Fruit fly (Drosophila melanogaster) whole organism, embryonic: ENCODE measurements around the gene Hayan.

Source experiments
- Bdp1 ChIP-seq: fragments of 200-800 bp; sonication (Bioruptor generic); optimal IDR thresholded peaks from 3 replicates; lab custom pipeline; 2016; ENCODE audit warnings: missing biosample characterization, missing genetic modification characterization
- CG1024 ChIP-seq: fragments of 200-800 bp; sonication (Bioruptor generic); IDR thresholded peaks from 2 replicates; pipeline ENCODE4 v1.3.6; 2022; ENCODE audit warnings: missing biosample characterization, missing genetic modification characterization
- CG11247 ChIP-seq: fragments of 200-800 bp; sonication (Bioruptor generic); IDR thresholded peaks from 2 replicates; pipeline ENCODE4 v1.3.6; 2022; ENCODE audit warnings: missing biosample characterization, missing genetic modification characterization
- CG12391 ChIP-seq: fragments of 200-800 bp; sonication (Bioruptor generic); optimal IDR thresholded peaks from 3 replicates; lab custom pipeline; 2018; ENCODE audit warnings: missing biosample characterization, mild to moderate bottlenecking, missing genetic modification characterization, moderate library complexity
- CG13287 ChIP-seq: fragments of 200-800 bp; sonication (Bioruptor generic); IDR thresholded peaks from 2 replicates; pipeline ENCODE4 v1.3.6; 2022; ENCODE audit warnings: missing biosample characterization, missing genetic modification characterization; ENCODE audit not compliant: partially characterized antibody
- CG13894 ChIP-seq: fragments of 200-800 bp; sonication (Bioruptor generic); optimal IDR thresholded peaks from 3 replicates; lab custom pipeline; 2018; ENCODE audit warnings: missing biosample characterization, mild to moderate bottlenecking, missing genetic modification characterization, moderate library complexity
- CG14014 ChIP-seq: fragments of 200-800 bp; sonication (Bioruptor generic); IDR thresholded peaks from 2 replicates; pipeline ENCODE4 v1.3.6; 2022; ENCODE audit warnings: missing biosample characterization, missing genetic modification characterization
- CG15696 ChIP-seq: fragments of 200-800 bp; sonication (Bioruptor generic); optimal IDR thresholded peaks from 2 replicates; lab custom pipeline; 2019; ENCODE audit warnings: missing biosample characterization, mild to moderate bottlenecking, missing genetic modification characterization, moderate library complexity
- CG16813 ChIP-seq: fragments of 200-800 bp; sonication (Bioruptor generic); IDR thresholded peaks from 3 replicates; pipeline ENCODE4 v1.3.6; 2022; ENCODE audit warnings: missing biosample characterization, missing genetic modification characterization; ENCODE audit not compliant: partially characterized antibody
- CG17328 ChIP-seq: fragments of 200-800 bp; sonication (Bioruptor generic); IDR thresholded peaks from 2 replicates; pipeline ENCODE4 v1.3.6; 2022; ENCODE audit warnings: missing biosample characterization, missing genetic modification characterization
- CG17361 ChIP-seq: fragments of 200-800 bp; sonication (Bioruptor generic); IDR thresholded peaks from 3 replicates; pipeline ENCODE4 v1.3.6; 2022; ENCODE audit warnings: missing biosample characterization, missing genetic modification characterization
- CG1832 ChIP-seq: fragments of 200-800 bp; sonication (Bioruptor generic); optimal IDR thresholded peaks from 2 replicates; lab custom pipeline; 2017; ENCODE audit warnings: missing biosample characterization, mild to moderate bottlenecking, missing genetic modification characterization, inconsistent platforms
- CG18599 ChIP-seq: fragments of 200-800 bp; sonication (Bioruptor generic); optimal IDR thresholded peaks from 3 replicates; lab custom pipeline; 2017; ENCODE audit warnings: missing biosample characterization, missing genetic modification characterization, mild to moderate bottlenecking, moderate library complexity, missing genetic modification reagents
- CG2120 ChIP-seq: fragments of 200-800 bp; sonication (Bioruptor generic); optimal IDR thresholded peaks from 3 replicates; lab custom pipeline; 2016; ENCODE audit warnings: missing biosample characterization, missing genetic modification characterization
- CG2129 ChIP-seq: fragments of 200-800 bp; sonication (Bioruptor generic); IDR thresholded peaks from 2 replicates; pipeline ENCODE4 v1.3.6; 2022; ENCODE audit warnings: missing biosample characterization, missing genetic modification characterization; ENCODE audit not compliant: partially characterized antibody
- CG3065 ChIP-seq: fragments of 200-800 bp; sonication (Bioruptor generic); optimal IDR thresholded peaks from 2 replicates; lab custom pipeline; 2016; ENCODE audit warnings: missing biosample characterization, missing genetic modification characterization
- CG31388 ChIP-seq: fragments of 200-800 bp; sonication (Bioruptor generic); optimal IDR thresholded peaks from 2 replicates; lab custom pipeline; 2016; ENCODE audit warnings: missing biosample characterization, missing genetic modification characterization
- CG32532 ChIP-seq: fragments of 200-800 bp; sonication (Bioruptor generic); IDR thresholded peaks from 2 replicates; pipeline ENCODE4 v1.3.6; 2022; ENCODE audit warnings: missing biosample characterization, missing genetic modification characterization
- CG34224 ChIP-seq: fragments of 200-800 bp; sonication (Bioruptor generic); IDR thresholded peaks from 3 replicates; pipeline ENCODE4 v1.3.6; 2022; ENCODE audit warnings: missing biosample characterization, missing genetic modification characterization; ENCODE audit not compliant: partially characterized antibody
- CG3847 ChIP-seq: fragments of 200-800 bp; sonication (Bioruptor generic); IDR thresholded peaks from 2 replicates; pipeline ENCODE4 v1.3.6; 2022; ENCODE audit warnings: missing biosample characterization, missing genetic modification characterization
- CG4328 ChIP-seq: fragments of 200-800 bp; sonication (Bioruptor generic); optimal IDR thresholded peaks from 3 replicates; lab custom pipeline; 2017; ENCODE audit warnings: missing biosample characterization, missing genetic modification reagents, missing genetic modification characterization
- CG6689 ChIP-seq: fragments of 200-800 bp; sonication (Bioruptor generic); IDR thresholded peaks from 2 replicates; pipeline ENCODE4 v1.3.6; 2022; ENCODE audit warnings: missing biosample characterization, missing genetic modification characterization
- CG6813 ChIP-seq: fragments of 200-800 bp; sonication (Bioruptor generic); optimal IDR thresholded peaks from 2 replicates; lab custom pipeline; 2017; ENCODE audit warnings: missing biosample characterization, missing genetic modification characterization, mild to moderate bottlenecking, moderate library complexity, missing genetic modification reagents
- CG8281 ChIP-seq: fragments of 200-800 bp; sonication (Bioruptor generic); optimal IDR thresholded peaks from 2 replicates; lab custom pipeline; 2018; ENCODE audit warnings: missing biosample characterization, mild to moderate bottlenecking, missing genetic modification characterization, moderate library complexity
- Doc2 ChIP-seq: fragments of 200-800 bp; sonication (Bioruptor generic); IDR thresholded peaks from 2 replicates; pipeline ENCODE4 v1.3.6; 2022; ENCODE audit warnings: missing biosample characterization, missing genetic modification characterization
- E2f2 ChIP-seq: fragments of 200-800 bp; sonication (Bioruptor generic); IDR thresholded peaks from 2 replicates; pipeline ENCODE4 v1.3.6; 2022; ENCODE audit warnings: missing biosample characterization, missing genetic modification characterization
- Fer2 ChIP-seq: fragments of 200-800 bp; sonication (Bioruptor generic); optimal IDR thresholded peaks from 2 replicates; lab custom pipeline; 2018; ENCODE audit warnings: missing biosample characterization, mild to moderate bottlenecking, missing genetic modification characterization, moderate library complexity
- HLH3B ChIP-seq: fragments of 200-800 bp; sonication (Bioruptor generic); IDR thresholded peaks from 2 replicates; pipeline ENCODE4 v1.3.6; 2022; ENCODE audit warnings: missing biosample characterization, missing genetic modification characterization
- Hey ChIP-seq: fragments of 200-800 bp; sonication (Bioruptor generic); optimal IDR thresholded peaks from 3 replicates; lab custom pipeline; 2018; ENCODE audit warnings: missing biosample characterization, mild to moderate bottlenecking, missing genetic modification characterization
- HmgZ ChIP-seq: fragments of 200-800 bp; sonication (Bioruptor generic); optimal IDR thresholded peaks from 2 replicates; lab custom pipeline; 2018; ENCODE audit warnings: missing biosample characterization, mild to moderate bottlenecking, missing genetic modification characterization
- Hmr ChIP-seq: fragments of 200-800 bp; sonication (Bioruptor generic); optimal IDR thresholded peaks from 3 replicates; lab custom pipeline; 2017; ENCODE audit warnings: mild to moderate bottlenecking, missing biosample characterization, missing genetic modification reagents, missing genetic modification characterization
- Lhr ChIP-seq: fragments of 200-800 bp; sonication (Bioruptor generic); optimal IDR thresholded peaks from 3 replicates; lab custom pipeline; 2017; ENCODE audit warnings: mild to moderate bottlenecking, missing biosample characterization, missing genetic modification reagents, missing genetic modification characterization
- Ravus ChIP-seq: fragments of 200-800 bp; sonication (Bioruptor generic); IDR thresholded peaks from 2 replicates; pipeline ENCODE4 v1.3.6; 2022; ENCODE audit warnings: missing biosample characterization, missing genetic modification characterization
- az2 ChIP-seq: fragments of 200-800 bp; sonication (Bioruptor generic); optimal IDR thresholded peaks from 3 replicates; lab custom pipeline; 2016; ENCODE audit warnings: missing biosample characterization, missing genetic modification characterization
- crol ChIP-seq: fragments of 200-800 bp; sonication (Bioruptor generic); IDR thresholded peaks from 2 replicates; pipeline ENCODE4 v1.3.6; 2022; ENCODE audit warnings: missing biosample characterization, missing genetic modification characterization
- crp ChIP-seq, 2 experiments: fragments of 200-800 bp; sonication (Bioruptor generic); optimal IDR thresholded peaks; 2 replicates in 1 of 2; 3 replicates in 1 of 2; lab custom pipeline; 2017; ENCODE audit warnings: missing biosample characterization in 2 of 2, missing genetic modification characterization in 2 of 2, mild to moderate bottlenecking in 1 of 2, moderate library complexity in 1 of 2
- dm ChIP-seq: fragments of 200-800 bp; sonication (Bioruptor generic); optimal IDR thresholded peaks from 3 replicates; lab custom pipeline; 2016; ENCODE audit warnings: missing biosample characterization, missing genetic modification characterization
- hbn ChIP-seq: fragments of 200-800 bp; sonication (Bioruptor generic); IDR thresholded peaks from 2 replicates; pipeline ENCODE4 v1.3.6; 2022; ENCODE audit warnings: missing biosample characterization, missing genetic modification characterization; ENCODE audit not compliant: partially characterized antibody
- ken ChIP-seq: fragments of 200-800 bp; sonication (Bioruptor generic); IDR thresholded peaks from 3 replicates; pipeline ENCODE4 v1.3.6; 2022; ENCODE audit warnings: missing biosample characterization, missing genetic modification characterization
- nau ChIP-seq: fragments of 200-800 bp; sonication (Bioruptor generic); optimal IDR thresholded peaks from 3 replicates; lab custom pipeline; 2017; ENCODE audit warnings: missing biosample characterization, mild to moderate bottlenecking, missing genetic modification characterization, missing genetic modification reagents
- org-1 ChIP-seq: fragments of 200-800 bp; sonication (Bioruptor generic); optimal IDR thresholded peaks from 2 replicates; lab custom pipeline; 2017; ENCODE audit warnings: missing biosample characterization, missing genetic modification characterization
- p53 ChIP-seq: fragments of 200-800 bp; sonication (Bioruptor generic); optimal IDR thresholded peaks from 2 replicates; lab custom pipeline; 2016; ENCODE audit warnings: missing biosample characterization, missing genetic modification characterization
- pfk ChIP-seq: fragments of 200-800 bp; sonication (Bioruptor generic); optimal IDR thresholded peaks from 2 replicates; lab custom pipeline; 2018; ENCODE audit warnings: missing biosample characterization, mild to moderate bottlenecking, missing genetic modification characterization, moderate library complexity
- pzg ChIP-seq: fragments of 200-800 bp; sonication (Bioruptor generic); optimal IDR thresholded peaks from 3 replicates; lab custom pipeline; 2018; ENCODE audit warnings: missing biosample characterization, mild to moderate bottlenecking, missing genetic modification characterization, moderate library complexity
- trh ChIP-seq: fragments of 200-800 bp; sonication (Bioruptor generic); optimal IDR thresholded peaks from 2 replicates; lab custom pipeline; 2016; ENCODE audit warnings: missing biosample characterization, missing genetic modification characterization
- tx ChIP-seq: fragments of 200-800 bp; sonication (Bioruptor generic); optimal IDR thresholded peaks from 2 replicates; lab custom pipeline; 2016; ENCODE audit warnings: missing biosample characterization, missing genetic modification characterization
- unc-4 ChIP-seq: fragments of 200-800 bp; sonication (Bioruptor generic); IDR thresholded peaks from 2 replicates; pipeline ENCODE4 v1.3.6; 2022; ENCODE audit warnings: missing biosample characterization, missing genetic modification characterization; ENCODE audit not compliant: partially characterized antibody
- wek ChIP-seq: fragments of 200-800 bp; sonication (Bioruptor generic); optimal IDR thresholded peaks from 3 replicates; lab custom pipeline; 2018; ENCODE audit warnings: missing biosample characterization, mild to moderate bottlenecking, missing genetic modification characterization, moderate library complexity
- z ChIP-seq: fragments of 200-800 bp; sonication (Bioruptor generic); IDR thresholded peaks from 3 replicates; pipeline ENCODE4 v1.3.6; 2022; ENCODE audit warnings: missing biosample characterization, missing genetic modification characterization
- zen ChIP-seq: fragments of 200-800 bp; sonication (Bioruptor generic); optimal IDR thresholded peaks from 3 replicates; lab custom pipeline; 2018; ENCODE audit warnings: missing biosample characterization, mild to moderate bottlenecking, missing genetic modification characterization, moderate library complexity

Hayan gene

DNA sequence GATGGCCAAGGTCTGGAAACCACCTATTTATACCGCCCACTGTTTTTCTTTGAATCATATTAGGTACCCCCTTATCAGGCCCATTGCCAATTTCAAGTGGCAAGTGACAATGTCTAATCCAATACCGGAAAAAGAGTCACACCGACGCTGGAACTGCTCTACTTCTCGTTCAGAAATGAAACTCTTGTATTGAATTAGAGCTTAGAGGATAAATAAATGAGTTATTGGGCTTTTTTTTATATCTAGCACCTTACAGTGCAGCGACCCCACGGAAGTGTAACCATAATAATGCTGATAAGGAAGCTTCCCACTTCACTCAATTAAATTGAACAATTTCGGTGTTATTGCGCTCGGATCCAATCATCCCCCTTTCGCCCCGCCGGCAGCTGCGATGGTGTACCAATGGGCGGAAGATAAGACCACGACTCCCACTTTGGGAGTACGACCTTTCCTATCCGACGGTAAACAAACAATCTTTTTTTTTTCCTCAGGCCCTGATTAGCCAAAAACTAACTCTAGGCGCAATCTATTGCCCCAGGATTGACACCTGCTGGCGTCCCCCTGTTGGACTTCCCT lies 10.7 kb upstream of the Hayan start, which contains the start of gene CG15043 (continued):
- TF ChIP-seq CG13287 (GFP tag; lab: Robert Waterston, UW) (no peak), CG17328 (GFP tag; lab: Robert Waterston, UW) (no peak), CG4328 (GFP tag; lab: Kevin White, UChicago) (no peak), CG8281 (tag; lab: Kevin White, UChicago) (no peak), Hey (peak; percentile 76), az2 (GFP tag; lab: Kevin White, UChicago) (no peak), org-1 (GFP tag; lab: Kevin White, UChicago) (no peak), CG18599 (GFP tag; lab: Kevin White, UChicago) (peak; percentile 80), Ravus (GFP tag; lab: Robert Waterston, UW) (peak; percentile 6; the same call in 1 of the 2 replicates), Hmr (no peak), CG12391 (no peak), Doc2 (GFP tag; lab: Robert Waterston, UW) (no peak), nau (no peak), wek (no peak), E2f2 (GFP tag; lab: Robert Waterston, UW) (no peak), HLH3B (GFP tag; lab: Robert Waterston, UW) (0 out of 2 replicates have a peak, but pooled peaks have one; percentile 32), dm (GFP tag; lab: Kevin White, UChicago) (no peak), CG13894 (peak; percentile 2), unc-4 (GFP tag; lab: Robert Waterston, UW) (no peak), CG31388 (GFP tag; lab: Kevin White, UChicago) (no peak), CG3847 (GFP tag; lab: Robert Waterston, UW) (peak; percentile 52; the same call in 1 of the 2 replicates), pzg (no peak), z (no peak), CG34224 (no peak), CG14014 (GFP tag; lab: Robert Waterston, UW) (no peak), CG6689 (GFP tag; lab: Robert Waterston, UW) (peak; percentile 28; the same call in 1 of the 2 replicates), crol (GFP tag; lab: Robert Waterston, UW) (peak; percentile 41; the same call in 1 of the 2 replicates), pfk (GFP tag; lab: Kevin White, UChicago) (no peak), HmgZ (tag; lab: Kevin White, UChicago) (no peak), CG17361 (GFP tag; lab: Robert Waterston, UW) (no peak), Fer2 (tag; lab: Kevin White, UChicago) (no peak), CG11247 (GFP tag; lab: Robert Waterston, UW) (no peak), Lhr (GFP tag; lab: Kevin White, UChicago) (no peak), CG32532 (GFP tag; lab: Robert Waterston, UW) (peak; percentile 67), ken (GFP tag; lab: Robert Waterston, UW) (no peak), tx (GFP tag; lab: Kevin White, UChicago) (no peak), crp (GFP tag; optimal IDR thresholded peaks at IDR 0.05; lab: Kevin White, UChicago) (no peak), trh (GFP tag; lab: Kevin White, UChicago) (no peak), CG2120 (peak; percentile 73), zen (tag; lab: Kevin White, UChicago) (no peak), CG15696 (tag; lab: Kevin White, UChicago) (no peak), CG2129 (no peak), CG16813 (GFP tag; lab: Robert Waterston, UW) (no peak), CG6813 (GFP tag; lab: Kevin White, UChicago) (no peak), Bdp1 (GFP tag; lab: Kevin White, UChicago) (no peak), p53 (GFP tag; lab: Kevin White, UChicago) (no peak), CG3065 (GFP tag; lab: Kevin White, UChicago) (no peak), CG1832 (no peak), hbn (GFP tag; lab: Robert Waterston, UW) (no peak), CG1024 (GFP tag; lab: Robert Waterston, UW) (no peak)
